Fruit fly (Drosophila melanogaster) whole organism, embryonic: ENCODE data around the gene CG42393.

ENCODE experiments used
- ATbp ChIP-seq: fragments of 200-800 bp; sonication (Bioruptor generic); optimal IDR thresholded peaks from 2 replicates; lab custom pipeline; 2017; ENCODE audit warnings: missing biosample characterization, mild to moderate bottlenecking, missing genetic modification characterization, missing genetic modification reagents
- Abd-B ChIP-seq: fragments of 200-800 bp; sonication (Bioruptor generic); optimal IDR thresholded peaks from 2 replicates; lab custom pipeline; 2018; ENCODE audit warnings: missing biosample characterization, mild to moderate bottlenecking, missing genetic modification characterization, moderate library complexity
- Atf3 ChIP-seq: fragments of 200-800 bp; sonication (Bioruptor generic); optimal IDR thresholded peaks from 3 replicates; lab custom pipeline; 2016; ENCODE audit warnings: missing biosample characterization, missing genetic modification characterization
- B-H2 ChIP-seq: fragments of 200-800 bp; sonication (Bioruptor generic); optimal IDR thresholded peaks from 2 replicates; lab custom pipeline; 2018; ENCODE audit warnings: missing biosample characterization, mild to moderate bottlenecking, missing genetic modification characterization
- Bdp1 ChIP-seq: fragments of 200-800 bp; sonication (Bioruptor generic); optimal IDR thresholded peaks from 3 replicates; lab custom pipeline; 2016; ENCODE audit warnings: missing biosample characterization, missing genetic modification characterization
- CG10274 ChIP-seq: fragments of 200-800 bp; sonication (Bioruptor generic); optimal IDR thresholded peaks from 3 replicates; lab custom pipeline; 2017; ENCODE audit warnings: missing biosample characterization, mild to moderate bottlenecking, missing genetic modification characterization
- CG10321 ChIP-seq: fragments of 200-800 bp; sonication (Bioruptor generic); IDR thresholded peaks from 2 replicates; pipeline ENCODE4 v1.3.6; 2022; ENCODE audit warnings: missing biosample characterization, missing genetic modification characterization
- CG10543 ChIP-seq: fragments of 200-800 bp; sonication (Bioruptor generic); optimal IDR thresholded peaks from 3 replicates; lab custom pipeline; 2017; ENCODE audit warnings: missing biosample characterization, mild to moderate bottlenecking, missing genetic modification characterization, moderate library complexity
- CG12236 ChIP-seq: fragments of 200-800 bp; sonication (Bioruptor generic); optimal IDR thresholded peaks from 2 replicates; lab custom pipeline; 2016; ENCODE audit warnings: missing biosample characterization, missing genetic modification characterization
- CG13296 ChIP-seq: fragments of 200-800 bp; sonication (Bioruptor generic); optimal IDR thresholded peaks from 3 replicates; lab custom pipeline; 2018; ENCODE audit warnings: missing biosample characterization, mild to moderate bottlenecking, missing genetic modification characterization
- CG13775 ChIP-seq: fragments of 200-800 bp; sonication (Bioruptor generic); optimal IDR thresholded peaks from 3 replicates; lab custom pipeline; 2017; ENCODE audit warnings: missing biosample characterization, mild to moderate bottlenecking, missing genetic modification characterization
- CG16779 ChIP-seq: fragments of 200-800 bp; sonication (Bioruptor generic); IDR thresholded peaks from 2 replicates; pipeline ENCODE4 v1.3.6; 2022; ENCODE audit warnings: missing biosample characterization, missing genetic modification characterization
- CG16813 ChIP-seq: fragments of 200-800 bp; sonication (Bioruptor generic); IDR thresholded peaks from 3 replicates; pipeline ENCODE4 v1.3.6; 2022; ENCODE audit warnings: missing biosample characterization, missing genetic modification characterization; ENCODE audit not compliant: partially characterized antibody
- CG17361 ChIP-seq: fragments of 200-800 bp; sonication (Bioruptor generic); IDR thresholded peaks from 3 replicates; pipeline ENCODE4 v1.3.6; 2022; ENCODE audit warnings: missing biosample characterization, missing genetic modification characterization
- CG17612 ChIP-seq: fragments of 200-800 bp; sonication (Bioruptor generic); IDR thresholded peaks from 2 replicates; pipeline ENCODE4 v1.3.6; 2022; ENCODE audit warnings: missing biosample characterization, missing genetic modification characterization
- CG17802 ChIP-seq: fragments of 200-800 bp; sonication (Bioruptor generic); optimal IDR thresholded peaks from 2 replicates; lab custom pipeline; 2018; ENCODE audit warnings: missing biosample characterization, mild to moderate bottlenecking, missing genetic modification characterization, moderate library complexity
- CG18011 ChIP-seq: fragments of 200-800 bp; sonication (Bioruptor generic); optimal IDR thresholded peaks from 2 replicates; lab custom pipeline; 2017; ENCODE audit warnings: missing biosample characterization, missing genetic modification characterization, mild to moderate bottlenecking, moderate library complexity, missing genotype
- CG18764 ChIP-seq: fragments of 200-800 bp; sonication (Bioruptor generic); optimal IDR thresholded peaks from 3 replicates; lab custom pipeline; 2016; ENCODE audit warnings: missing biosample characterization, missing genetic modification characterization
- CG2129 ChIP-seq: fragments of 200-800 bp; sonication (Bioruptor generic); IDR thresholded peaks from 2 replicates; pipeline ENCODE4 v1.3.6; 2022; ENCODE audit warnings: missing biosample characterization, missing genetic modification characterization; ENCODE audit not compliant: partially characterized antibody
- CG43689 ChIP-seq: fragments of 200-800 bp; sonication (Bioruptor generic); IDR thresholded peaks from 2 replicates; pipeline ENCODE4 v1.3.6; 2022; ENCODE audit warnings: missing biosample characterization, missing genetic modification characterization
- CG6683 ChIP-seq: fragments of 200-800 bp; sonication (Bioruptor generic); optimal IDR thresholded peaks from 2 replicates; lab custom pipeline; 2017; ENCODE audit warnings: missing biosample characterization, mild to moderate bottlenecking, missing genetic modification characterization, missing genetic modification reagents
- CG7745 ChIP-seq: fragments of 200-800 bp; sonication (Bioruptor generic); optimal IDR thresholded peaks from 2 replicates; lab custom pipeline; 2018; ENCODE audit warnings: missing biosample characterization, mild to moderate bottlenecking, missing genetic modification characterization, moderate library complexity
- CG8924 ChIP-seq: fragments of 200-800 bp; optimal IDR thresholded peaks from 3 replicates; lab custom pipeline; 2019; ENCODE audit warnings: missing biosample characterization, mild to moderate bottlenecking, missing genetic modification characterization, moderate library complexity
- CkIIα-i1 ChIP-seq: fragments of 200-800 bp; sonication (Bioruptor generic); IDR thresholded peaks from 2 replicates; pipeline ENCODE4 v1.3.6; 2022; ENCODE audit warnings: missing biosample characterization, missing genetic modification characterization
- D19B ChIP-seq: fragments of 200-800 bp; sonication (Bioruptor generic); optimal IDR thresholded peaks from 2 replicates; lab custom pipeline; 2017; ENCODE audit warnings: missing biosample characterization, mild to moderate bottlenecking, missing genetic modification characterization
- Dp ChIP-seq: fragments of 200-800 bp; sonication (Bioruptor generic); optimal IDR thresholded peaks from 2 replicates; lab custom pipeline; 2018; ENCODE audit warnings: missing biosample characterization, mild to moderate bottlenecking, missing genetic modification characterization, moderate library complexity
- E2f1 ChIP-seq: fragments of 200-800 bp; sonication (Bioruptor generic); IDR thresholded peaks from 2 replicates; pipeline ENCODE4 v1.3.6; 2022; ENCODE audit warnings: missing biosample characterization, missing genetic modification characterization
- Fer1 ChIP-seq: fragments of 200-800 bp; sonication (Bioruptor generic); optimal IDR thresholded peaks from 2 replicates; lab custom pipeline; 2017; ENCODE audit warnings: missing biosample characterization, mild to moderate bottlenecking, missing genetic modification characterization
- Hey ChIP-seq: fragments of 200-800 bp; sonication (Bioruptor generic); optimal IDR thresholded peaks from 3 replicates; lab custom pipeline; 2018; ENCODE audit warnings: missing biosample characterization, mild to moderate bottlenecking, missing genetic modification characterization
- Hr51 ChIP-seq, 2 experiments: fragments of 200-800 bp; sonication (Bioruptor generic); optimal IDR thresholded peaks; 2 replicates in 1 of 2; 3 replicates in 1 of 2; lab custom pipeline; 2016 to 2018; ENCODE audit warnings: missing biosample characterization in 2 of 2, missing genetic modification characterization in 2 of 2, mild to moderate bottlenecking in 1 of 2, moderate library complexity in 1 of 2
- MBD-R2 ChIP-seq: fragments of 200-800 bp; sonication (Bioruptor generic); IDR thresholded peaks from 2 replicates; pipeline ENCODE4 v1.3.6; 2022; ENCODE audit warnings: missing biosample characterization, missing genetic modification characterization
- NC2β ChIP-seq: fragments of 200-800 bp; sonication (Bioruptor generic); optimal IDR thresholded peaks from 2 replicates; lab custom pipeline; 2016; ENCODE audit warnings: missing biosample characterization, missing genetic modification characterization
- Side ChIP-seq: fragments of 200-800 bp; sonication (Bioruptor generic); optimal IDR thresholded peaks from 2 replicates; lab custom pipeline; 2016; ENCODE audit warnings: missing biosample characterization, missing genetic modification characterization
- Sry-δ ChIP-seq: fragments of 200-800 bp; sonication (Bioruptor generic); optimal IDR thresholded peaks from 2 replicates; lab custom pipeline; 2016; ENCODE audit warnings: missing biosample characterization, missing genetic modification characterization
- Tbp ChIP-seq: fragments of >200 bp; optimal IDR thresholded peaks from 2 replicates; lab custom pipeline; 2018; ENCODE audit warnings: missing biosample characterization, missing genetic modification characterization
- ap ChIP-seq: fragments of 200-800 bp; sonication (Bioruptor generic); IDR thresholded peaks from 2 replicates; pipeline ENCODE4 v1.3.6; 2022; ENCODE audit warnings: missing biosample characterization, missing genetic modification characterization
- dan ChIP-seq: fragments of 200-800 bp; sonication (Bioruptor generic); IDR thresholded peaks from 2 replicates; pipeline ENCODE4 v1.3.6; 2022; ENCODE audit warnings: missing biosample characterization, missing genetic modification characterization
- ems ChIP-seq: fragments of 200-800 bp; sonication (Bioruptor generic); optimal IDR thresholded peaks from 3 replicates; lab custom pipeline; 2016; ENCODE audit warnings: missing biosample characterization, missing genetic modification characterization
- fd64A ChIP-seq: fragments of 200-800 bp; sonication (Bioruptor generic); optimal IDR thresholded peaks from 3 replicates; lab custom pipeline; 2018; ENCODE audit warnings: missing biosample characterization, mild to moderate bottlenecking, missing genetic modification characterization
- grn ChIP-seq: fragments of 200-800 bp; sonication (Bioruptor generic); optimal IDR thresholded peaks from 3 replicates; lab custom pipeline; 2017; ENCODE audit warnings: missing biosample characterization, missing genetic modification characterization
- gsb-n ChIP-seq: fragments of 200-800 bp; sonication (Bioruptor generic); optimal IDR thresholded peaks from 3 replicates; lab custom pipeline; 2018; ENCODE audit warnings: missing biosample characterization, mild to moderate bottlenecking, missing genetic modification characterization
- hbn ChIP-seq: fragments of 200-800 bp; sonication (Bioruptor generic); IDR thresholded peaks from 2 replicates; pipeline ENCODE4 v1.3.6; 2022; ENCODE audit warnings: missing biosample characterization, missing genetic modification characterization; ENCODE audit not compliant: partially characterized antibody
- knrl ChIP-seq: fragments of 200-800 bp; sonication (Bioruptor generic); IDR thresholded peaks from 3 replicates; pipeline ENCODE4 v1.3.6; 2022; ENCODE audit warnings: missing biosample characterization, missing genetic modification characterization; ENCODE audit not compliant: partially characterized antibody
- lbe ChIP-seq: fragments of 200-800 bp; sonication (Bioruptor generic); optimal IDR thresholded peaks from 2 replicates; lab custom pipeline; 2016; ENCODE audit warnings: missing biosample characterization, mild to moderate bottlenecking, missing genetic modification characterization
- odd ChIP-seq: fragments of 200-800 bp; sonication (Bioruptor generic); optimal IDR thresholded peaks from 2 replicates; lab custom pipeline; 2017; ENCODE audit warnings: missing biosample characterization, mild to moderate bottlenecking, missing genetic modification characterization
- sima ChIP-seq: fragments of 200-800 bp; sonication (Bioruptor generic); optimal IDR thresholded peaks from 2 replicates; lab custom pipeline; 2016; ENCODE audit warnings: missing biosample characterization, missing genetic modification characterization
- slbo ChIP-seq: fragments of 200-800 bp; sonication (Bioruptor generic); IDR thresholded peaks from 2 replicates; pipeline ENCODE4 v1.3.6; 2022; ENCODE audit warnings: missing biosample characterization, missing genetic modification characterization
- usp ChIP-seq: fragments of >200 bp; optimal IDR thresholded peaks from 2 replicates; lab custom pipeline; 2017; ENCODE audit warnings: missing biosample characterization, missing genetic modification characterization
- vnd ChIP-seq: fragments of 200-800 bp; sonication (Bioruptor generic); IDR thresholded peaks from 3 replicates; pipeline ENCODE4 v1.3.6; 2022; ENCODE audit warnings: missing biosample characterization, missing genetic modification characterization; ENCODE audit not compliant: partially characterized antibody
- wor ChIP-seq: fragments of 200-800 bp; sonication (Bioruptor generic); IDR thresholded peaks from 2 replicates; pipeline ENCODE4 v1.3.6; 2022; ENCODE audit warnings: missing biosample characterization, missing genetic modification characterization
- zen ChIP-seq: fragments of 200-800 bp; sonication (Bioruptor generic); optimal IDR thresholded peaks from 3 replicates; lab custom pipeline; 2018; ENCODE audit warnings: missing biosample characterization, mild to moderate bottlenecking, missing genetic modification characterization, moderate library complexity

The CG42393 gene

DNA sequence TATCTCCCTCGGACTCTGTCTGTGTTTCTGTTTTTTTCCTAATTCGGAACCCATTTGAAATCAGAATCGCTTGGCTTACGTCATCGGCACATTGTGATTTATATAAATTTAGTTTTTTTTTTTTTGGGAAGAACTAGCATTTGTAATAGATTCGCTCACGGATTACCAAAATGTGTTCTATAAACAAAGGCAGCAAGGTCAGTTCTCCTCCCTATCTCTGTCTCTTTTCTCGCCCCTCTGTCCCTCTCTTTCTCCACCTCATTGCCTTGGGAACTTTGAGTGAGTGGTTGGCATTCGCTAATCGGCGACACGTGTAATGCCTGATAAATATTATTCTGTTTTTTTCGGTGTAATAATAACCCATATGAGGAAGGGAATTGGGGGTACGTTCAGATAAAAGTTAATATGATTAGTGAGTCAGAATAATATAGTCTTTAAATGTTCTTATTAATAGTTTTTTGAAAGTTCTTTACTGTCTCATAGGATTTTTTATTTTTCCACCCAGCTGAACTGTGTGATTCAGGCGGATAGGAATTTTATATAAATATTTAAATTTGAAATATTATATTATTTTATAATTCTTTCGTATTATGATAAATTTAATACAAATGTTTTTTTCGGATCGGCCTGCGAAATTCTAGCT is 47.9 kb upstream of the CG42393 start (continued):
- TF ChIP-seq CG12236 (GFP tag; lab: Kevin White, UChicago) (no peak), Hr51 (GFP tag; optimal IDR thresholded peaks at IDR 0.05; lab: Kevin White, UChicago) (no peak), CG17802 (no peak), knrl (GFP tag; lab: Robert Waterston, UW) (no peak), ems (no peak), fd64A (no peak), Tbp (GFP tag; lab: Kevin White, UChicago) (no peak), zen (tag; lab: Kevin White, UChicago) (no peak), CG10274 (GFP tag; lab: Kevin White, UChicago) (no peak), CkIIα-i1 (GFP tag; lab: Robert Waterston, UW) (no peak), CG10321 (GFP tag; lab: Robert Waterston, UW) (no peak), dan (GFP tag; lab: Robert Waterston, UW) (no peak), CG17361 (GFP tag; lab: Robert Waterston, UW) (peak; percentile 27; the same call in 1 of the 3 replicates), Atf3 (GFP tag; lab: Kevin White, UChicago) (no peak), CG10543 (GFP tag; lab: Kevin White, UChicago) (no peak), gsb-n (tag; lab: Kevin White, UChicago) (no peak), B-H2 (GFP tag; lab: Kevin White, UChicago) (no peak), D19B (peak; percentile 65), sima (GFP tag; lab: Kevin White, UChicago) (no peak), Bdp1 (no peak), CG8924 (tag; lab: Kevin White, UChicago) (no peak), Fer1 (GFP tag; lab: Kevin White, UChicago) (no peak), ap (GFP tag; lab: Robert Waterston, UW) (no peak), Abd-B (GFP tag; lab: Kevin White, UChicago) (no peak), usp (no peak), vnd (no peak), CG18764 (GFP tag; lab: Kevin White, UChicago) (no peak), CG17612 (GFP tag; lab: Robert Waterston, UW) (no peak), Sry-δ (GFP tag; lab: Kevin White, UChicago) (no peak), MBD-R2 (GFP tag; lab: Robert Waterston, UW) (no peak), CG13296 (no peak), Side (GFP tag; lab: Kevin White, UChicago) (no peak), hbn (no peak), CG16779 (GFP tag; lab: Robert Waterston, UW) (no peak), odd (GFP tag; lab: Kevin White, UChicago) (no peak), CG13775 (GFP tag; lab: Kevin White, UChicago) (peak; percentile 23), lbe (GFP tag; lab: Kevin White, UChicago) (no peak), CG2129 (GFP tag; lab: Robert Waterston, UW) (no peak), E2f1 (no peak), grn (no peak), NC2β (GFP tag; lab: Kevin White, UChicago) (no peak), Hey (tag; lab: Kevin White, UChicago) (peak; percentile 29), ATbp (no peak), CG7745 (tag; lab: Kevin White, UChicago) (no peak), CG43689 (GFP tag; lab: Robert Waterston, UW) (no peak), CG18011 (GFP tag; lab: Kevin White, UChicago) (no peak), Dp (GFP tag; lab: Kevin White, UChicago) (no peak), CG6683 (GFP tag; lab: Kevin White, UChicago) (no peak), CG16813 (GFP tag; lab: Robert Waterston, UW) (no peak), slbo (GFP tag; lab: Robert Waterston, UW) (no peak), wor (GFP tag; lab: Robert Waterston, UW) (no peak)
